Fruit fly (Drosophila melanogaster): Measurements from ENCODE around the gene CG10663.

Gene CG10663

dm6 chr3L:12453529-12453928, 31.3 kb downstream of the CG10663 start:
- peak; percentile 24 for TF ChIP-seq CG8159 (tag; optimal IDR thresholded peaks at IDR 0.05)
- no peak for TF ChIP-seq CG32121 (GFP tag; IDR thresholded peaks at IDR 0.05)

DNA sequence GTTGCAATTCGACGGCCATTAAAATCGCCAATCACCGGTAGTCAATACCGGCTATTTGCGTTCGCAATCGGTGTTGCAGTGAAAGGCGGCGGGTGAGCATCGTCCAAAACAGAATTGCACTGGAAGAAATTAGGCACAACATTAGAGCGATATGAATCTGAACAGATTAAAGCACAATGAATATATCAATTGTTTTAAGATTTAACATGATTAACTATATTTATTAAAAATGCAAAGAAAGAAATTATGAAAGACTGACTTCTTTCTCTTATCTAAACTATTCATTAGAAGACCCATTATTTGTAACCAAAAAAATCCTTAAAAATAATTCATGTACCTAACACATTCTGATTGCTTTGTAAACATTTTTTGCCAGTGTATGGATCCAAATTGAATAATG, 37.3 kb downstream of the CG10663 start:
- TF ChIP-seq CG17806 (tag; optimal IDR thresholded peaks at IDR 0.05), result no peak
- peak; percentile 16 for TF ChIP-seq CG8159 (tag; optimal IDR thresholded peaks at IDR 0.05)

DNA sequence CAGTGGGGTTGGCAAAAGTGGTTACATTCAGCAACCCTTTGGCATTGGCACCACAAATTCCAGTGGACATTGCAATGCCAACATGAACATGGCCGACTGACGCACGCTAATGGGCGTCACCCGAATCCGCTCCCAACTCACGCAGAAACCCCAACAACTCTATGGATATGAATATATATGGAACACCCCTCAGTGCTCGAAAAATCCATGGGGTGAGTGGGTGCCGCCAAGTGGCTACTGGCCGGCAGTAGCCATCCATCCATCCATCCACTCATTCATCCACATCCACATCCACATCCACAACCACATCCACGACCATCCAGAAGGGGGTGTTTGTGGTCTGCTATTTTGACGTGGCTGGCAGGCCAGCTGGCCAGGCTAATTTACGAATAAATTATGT, 37.8 kb downstream of the CG10663 start:
- TF ChIP-seq CG17806 (tag; optimal IDR thresholded peaks at IDR 0.05), result no peak
- TF ChIP-seq gl (tag; optimal IDR thresholded peaks at IDR 0.05), result no peak
- no peak for TF ChIP-seq D1 (tag; optimal IDR thresholded peaks at IDR 0.05)
- no peak for TF ChIP-seq CG12605 (GFP tag; IDR thresholded peaks at IDR 0.05)
- TF ChIP-seq CG14655 (GFP tag; optimal IDR thresholded peaks at IDR 0.05), result no peak
- no peak for TF ChIP-seq Snoo (tag; optimal IDR thresholded peaks at IDR 0.05)
- no peak for TF ChIP-seq CG8301 (tag; optimal IDR thresholded peaks at IDR 0.05)
- no peak for TF ChIP-seq CG34367 (tag; optimal IDR thresholded peaks at IDR 0.05)
- TF ChIP-seq CG4496 (GFP tag; IDR thresholded peaks at IDR 0.05), result no peak
- no peak for TF ChIP-seq CG8159 (tag; optimal IDR thresholded peaks at IDR 0.05)
- TF ChIP-seq CG9948 (tag; optimal IDR thresholded peaks at IDR 0.05), result no peak
- TF ChIP-seq fd96Ca (GFP tag; IDR thresholded peaks at IDR 0.05), result no peak
- no peak for TF ChIP-seq rn (GFP tag; IDR thresholded peaks at IDR 0.05)
- TF ChIP-seq CG32121 (GFP tag; IDR thresholded peaks at IDR 0.05), result no peak
- no peak for TF ChIP-seq CG13204 (GFP tag; optimal IDR thresholded peaks at IDR 0.05)
- TF ChIP-seq Ets98B (GFP tag; IDR thresholded peaks at IDR 0.05), result no peak

DNA sequence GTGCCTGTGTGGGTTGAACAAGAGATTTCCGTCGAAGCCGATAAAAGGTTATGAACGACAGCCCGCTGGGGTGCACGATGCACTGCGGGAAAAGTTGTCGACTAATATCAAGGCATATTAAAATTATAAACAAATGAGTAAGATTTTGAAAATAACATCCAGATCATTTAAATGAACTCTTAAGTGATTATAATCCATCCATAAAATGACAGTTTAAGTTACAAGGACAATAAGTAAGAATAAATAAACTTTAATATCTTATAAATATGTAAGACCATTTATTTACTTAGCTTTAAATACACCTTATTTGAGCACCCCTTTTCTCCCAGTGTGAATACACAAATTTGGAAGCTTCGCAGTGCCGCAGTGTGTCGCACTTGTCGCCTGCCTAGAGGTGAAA, 40.8 kb downstream of the CG10663 start:
- TF ChIP-seq CG13204 (GFP tag; optimal IDR thresholded peaks at IDR 0.05) (no peak), CG8159 (tag; optimal IDR thresholded peaks at IDR 0.05) (peak; percentile 36)

DNA sequence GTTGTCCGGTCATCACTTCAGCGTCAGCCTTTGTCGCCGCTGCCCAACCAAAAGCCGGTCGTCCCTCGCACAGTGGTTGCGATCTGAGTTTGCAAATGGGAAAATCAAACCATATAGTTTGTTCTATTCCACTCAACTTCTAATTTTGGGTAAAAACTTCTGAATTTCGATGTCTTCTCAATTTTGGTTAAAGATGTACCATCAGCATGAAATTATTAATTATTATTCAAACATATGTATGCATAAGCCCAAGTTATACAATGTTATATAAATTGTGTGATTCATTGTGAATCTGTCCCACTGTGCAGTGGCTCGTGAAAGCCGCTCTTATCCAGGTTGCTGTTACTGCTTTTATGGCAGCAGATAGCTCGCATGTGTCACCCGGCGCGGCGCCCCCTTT, 42.2 kb downstream of the CG10663 start:
- TF ChIP-seq CG4496 (GFP tag; IDR thresholded peaks at IDR 0.05), result peak; percentile 10; the same call in 1 of the 3 replicates
- peak; percentile 53 for TF ChIP-seq CG34367 (tag; optimal IDR thresholded peaks at IDR 0.05)
- peak; percentile 74 for TF ChIP-seq CG15710 (tag; optimal IDR thresholded peaks at IDR 0.05)
- peak; percentile 57 for TF ChIP-seq Pif1B (GFP tag; optimal IDR thresholded peaks at IDR 0.05)
- TF ChIP-seq CG9948 (tag; optimal IDR thresholded peaks at IDR 0.05), result peak; percentile 37
- peak; percentile 65 for TF ChIP-seq CG14655 (GFP tag; optimal IDR thresholded peaks at IDR 0.05)
- TF ChIP-seq Pif1A (GFP tag; optimal IDR thresholded peaks at IDR 0.05), result peak; percentile 50
- peak; percentile 56 for TF ChIP-seq Snoo (tag; optimal IDR thresholded peaks at IDR 0.05)
- TF ChIP-seq CG8159 (tag; optimal IDR thresholded peaks at IDR 0.05), result peak; percentile 82
- TF ChIP-seq D1 (tag; optimal IDR thresholded peaks at IDR 0.05), result no peak
- TF ChIP-seq CG8301 (tag; optimal IDR thresholded peaks at IDR 0.05), result peak; percentile 54
- TF ChIP-seq CG17806 (tag; optimal IDR thresholded peaks at IDR 0.05), result peak; percentile 63
- no peak for TF ChIP-seq CG12605 (GFP tag; IDR thresholded peaks at IDR 0.05)
- no peak for TF ChIP-seq fd96Ca (GFP tag; IDR thresholded peaks at IDR 0.05)
- no peak for TF ChIP-seq gl (tag; optimal IDR thresholded peaks at IDR 0.05)
- TF ChIP-seq CG13204 (GFP tag; optimal IDR thresholded peaks at IDR 0.05), result peak; percentile 43
- TF ChIP-seq EcR (GFP tag; optimal IDR thresholded peaks at IDR 0.05), result peak; percentile 13

DNA sequence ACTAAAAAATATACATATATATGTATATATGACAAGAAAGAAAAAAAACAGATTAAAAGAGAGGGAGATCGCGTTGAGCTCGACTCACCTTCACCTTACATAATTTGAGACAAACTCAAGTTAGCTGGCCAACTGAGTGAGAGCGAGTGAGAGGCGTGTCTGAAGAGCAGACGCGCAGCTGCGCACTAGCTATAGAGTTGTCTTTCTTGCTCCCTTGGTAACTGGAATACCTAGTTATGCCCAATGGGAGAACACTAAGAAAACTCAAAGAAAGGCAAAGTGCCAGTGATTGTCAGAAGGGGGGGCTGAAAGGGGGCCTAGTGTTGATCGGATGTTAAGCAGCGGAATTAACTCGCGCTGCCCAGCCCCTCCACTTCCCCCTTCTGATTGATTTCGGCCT, 50.4 kb downstream of the CG10663 start:
- TF ChIP-seq CG14655 (GFP tag; optimal IDR thresholded peaks at IDR 0.05), result no peak
- no peak for TF ChIP-seq Ets98B (GFP tag; IDR thresholded peaks at IDR 0.05)
- no peak for TF ChIP-seq CG8159 (tag; optimal IDR thresholded peaks at IDR 0.05)
- TF ChIP-seq Snoo (tag; optimal IDR thresholded peaks at IDR 0.05), result no peak
- TF ChIP-seq CG13204 (GFP tag; optimal IDR thresholded peaks at IDR 0.05), result no peak
- TF ChIP-seq CG8301 (tag; optimal IDR thresholded peaks at IDR 0.05), result no peak
- no peak for TF ChIP-seq Pif1A (GFP tag; optimal IDR thresholded peaks at IDR 0.05)
- TF ChIP-seq gl (tag; optimal IDR thresholded peaks at IDR 0.05), result no peak
- no peak for TF ChIP-seq Pif1B (GFP tag; optimal IDR thresholded peaks at IDR 0.05)
- TF ChIP-seq rn (GFP tag; IDR thresholded peaks at IDR 0.05), result no peak
- no peak for TF ChIP-seq CG15710 (tag; optimal IDR thresholded peaks at IDR 0.05)
- TF ChIP-seq CG9948 (tag; optimal IDR thresholded peaks at IDR 0.05), result no peak
- no peak for TF ChIP-seq CG34367 (tag; optimal IDR thresholded peaks at IDR 0.05)
- no peak for TF ChIP-seq CG12605 (GFP tag; IDR thresholded peaks at IDR 0.05)
- TF ChIP-seq CG10348 (GFP tag; IDR thresholded peaks at IDR 0.05), result no peak
- TF ChIP-seq CG4496 (GFP tag; IDR thresholded peaks at IDR 0.05), result no peak
- no peak for TF ChIP-seq EcR (GFP tag; optimal IDR thresholded peaks at IDR 0.05)
- no peak for TF ChIP-seq D1 (tag; optimal IDR thresholded peaks at IDR 0.05)
- TF ChIP-seq CG32121 (GFP tag; IDR thresholded peaks at IDR 0.05), result no peak

- TF ChIP-seq CG14655 (GFP tag; optimal IDR thresholded peaks at IDR 0.05) (no peak), rn (GFP tag; IDR thresholded peaks at IDR 0.05) (no peak), CG4496 (GFP tag; IDR thresholded peaks at IDR 0.05) (no peak), Snoo (tag; optimal IDR thresholded peaks at IDR 0.05) (no peak), CG32121 (GFP tag; IDR thresholded peaks at IDR 0.05) (no peak), Ets98B (GFP tag; IDR thresholded peaks at IDR 0.05) (no peak), fd96Ca (GFP tag; IDR thresholded peaks at IDR 0.05) (0 out of 3 replicates have a peak, but pooled peaks have one; percentile 31), CG8159 (tag; optimal IDR thresholded peaks at IDR 0.05) (no peak)
Measured at dm6 chr3L:12433710-12434109, 51.1 kb downstream of the CG10663 start.

All from whole organism, pupa.